Fruit fly (Drosophila melanogaster) whole organism, wandering third instar larva: ENCODE measurements around the gene CG4318.

ENCODE experiments used
- Abd-B ChIP-seq: fragments of >200 bp; optimal IDR thresholded peaks from 2 replicates; lab custom pipeline; 2017; ENCODE audit warnings: missing biosample characterization, missing genetic modification characterization
- CG32264 ChIP-seq: fragments of 200-800 bp; sonication (Bioruptor generic); optimal IDR thresholded peaks from 2 replicates; lab custom pipeline; 2016; ENCODE audit warnings: missing biosample characterization, missing genetic modification characterization
- CrebA ChIP-seq: fragments of 200-800 bp; sonication (Bioruptor generic); optimal IDR thresholded peaks from 2 replicates; lab custom pipeline; 2016; ENCODE audit warnings: missing biosample characterization, mild to moderate bottlenecking, missing genetic modification characterization, borderline replicate concordance
- Dfd ChIP-seq: fragments of >200 bp; optimal IDR thresholded peaks from 2 replicates; lab custom pipeline; 2017; ENCODE audit warnings: missing biosample characterization, missing genetic modification characterization
- Dif ChIP-seq: fragments of 200-275, 200-300 bp; sonication (Bioruptor generic); optimal IDR thresholded peaks from 2 replicates; lab custom pipeline; 2018; ENCODE audit warnings: missing biosample characterization, missing genetic modification characterization; ENCODE audit not compliant: partially characterized antibody
- GATAd ChIP-seq: sonication (Bioruptor generic); optimal IDR thresholded peaks from 2 replicates; lab custom pipeline; 2016; ENCODE audit warnings: missing biosample characterization, missing genetic modification characterization
- HLH106 ChIP-seq: fragments of 200-800 bp; optimal IDR thresholded peaks from 3 replicates; lab custom pipeline; 2019; ENCODE audit warnings: missing biosample characterization, mild to moderate bottlenecking, missing genetic modification characterization, moderate library complexity
- Hnf4 ChIP-seq: fragments of 200-800 bp; sonication (Bioruptor generic); optimal IDR thresholded peaks from 2 replicates; lab custom pipeline; 2016; ENCODE audit warnings: missing biosample characterization, mild to moderate bottlenecking, missing genetic modification characterization
- Hr78 ChIP-seq: fragments of >200 bp; optimal IDR thresholded peaks from 2 replicates; lab custom pipeline; 2017; ENCODE audit warnings: missing biosample characterization, missing genetic modification characterization
- Hr83 ChIP-seq: fragments of 200-300 bp; sonication (Bioruptor generic); optimal IDR thresholded peaks from 2 replicates; lab custom pipeline; 2016; ENCODE audit warnings: missing biosample characterization, mild to moderate bottlenecking, missing genetic modification characterization, moderate library complexity; ENCODE audit not compliant: poor library complexity, severe bottlenecking
- Jra ChIP-seq: sonication (Bioruptor generic); optimal IDR thresholded peaks from 2 replicates; lab custom pipeline; 2016; ENCODE audit warnings: missing biosample characterization, missing genetic modification characterization
- Mio ChIP-seq: sonication (Bioruptor generic); optimal IDR thresholded peaks from 2 replicates; lab custom pipeline; 2016; ENCODE audit warnings: missing biosample characterization, missing genetic modification characterization
- N ChIP-seq: fragments of >200 bp; optimal IDR thresholded peaks from 2 replicates; lab custom pipeline; 2018; ENCODE audit warnings: missing biosample characterization, missing external identifiers, missing genetic modification characterization
- Rel ChIP-seq, 2 experiments: fragments of 200-800 bp; sonication (Bioruptor generic) in 1 of 2; optimal IDR thresholded peaks; 2 replicates in 1 of 2; 3 replicates in 1 of 2; lab custom pipeline; 2016 to 2019; ENCODE audit warnings: mild to moderate bottlenecking in 2 of 2, missing biosample characterization in 2 of 2, missing genetic modification characterization in 2 of 2, moderate library complexity in 1 of 2
- Sp1 ChIP-seq: fragments of 200-800 bp; sonication (Bioruptor generic); optimal IDR thresholded peaks from 3 replicates; lab custom pipeline; 2019; ENCODE audit warnings: missing biosample characterization, mild to moderate bottlenecking, missing genetic modification characterization, moderate library complexity
- br ChIP-seq: fragments of 200-800 bp; sonication (Bioruptor generic); optimal IDR thresholded peaks from 2 replicates; lab custom pipeline; 2016; ENCODE audit warnings: missing biosample characterization, missing genetic modification characterization
- brk ChIP-seq: fragments of 200-800 bp; sonication (Bioruptor generic); optimal IDR thresholded peaks from 2 replicates; lab custom pipeline; 2016; ENCODE audit warnings: missing biosample characterization, mild to moderate bottlenecking, missing genetic modification characterization
- dl ChIP-seq, 2 experiments: fragments of 175-275, 200-275 bp in 1 of 2; fragments of 200-275 bp in 1 of 2; sonication (Bioruptor generic); optimal IDR thresholded peaks; lab custom pipeline; 2018; ENCODE audit warnings: mild to moderate bottlenecking in 2 of 2, missing biosample characterization in 2 of 2, missing genetic modification characterization in 2 of 2, moderate library complexity in 2 of 2; ENCODE audit not compliant: partially characterized antibody in 2 of 2, insufficient read depth in 1 of 2
- dmrt93B ChIP-seq: fragments of 200-800 bp; sonication (Bioruptor generic); optimal IDR thresholded peaks from 2 replicates; lab custom pipeline; 2018; ENCODE audit warnings: missing biosample characterization, mild to moderate bottlenecking, missing genetic modification characterization
- dsf ChIP-seq: sonication (Bioruptor generic); optimal IDR thresholded peaks from 2 replicates; lab custom pipeline; 2016; ENCODE audit warnings: missing biosample characterization, missing genetic modification characterization, borderline replicate concordance
- ey ChIP-seq: fragments of 200-800 bp; sonication (Bioruptor generic); optimal IDR thresholded peaks from 2 replicates; lab custom pipeline; 2016; ENCODE audit warnings: missing biosample characterization, missing genetic modification characterization
- foxo ChIP-seq, 2 experiments: fragments of 200-800 bp; sonication (Bioruptor generic); optimal IDR thresholded peaks; 2 replicates in 1 of 2; 3 replicates in 1 of 2; lab custom pipeline; 2016 to 2017; ENCODE audit warnings: missing biosample characterization in 2 of 2, missing genetic modification characterization in 2 of 2
- fru ChIP-seq: fragments of 200-800 bp; sonication (Bioruptor generic); optimal IDR thresholded peaks from 3 replicates; lab custom pipeline; 2016; ENCODE audit warnings: missing biosample characterization, mild to moderate bottlenecking, missing genetic modification characterization
- h ChIP-seq: fragments of 200-800 bp; sonication (Bioruptor generic); optimal IDR thresholded peaks from 3 replicates; lab custom pipeline; 2016; ENCODE audit warnings: missing biosample characterization, mild to moderate bottlenecking, missing genetic modification characterization
- jim ChIP-seq: fragments of 175-275, 200-325 bp; sonication (Bioruptor generic); optimal IDR thresholded peaks from 2 replicates; lab custom pipeline; 2016; ENCODE audit warnings: missing biosample characterization, mild to moderate bottlenecking, missing genetic modification characterization
- pan ChIP-seq: fragments of >200 bp; optimal IDR thresholded peaks from 2 replicates; lab custom pipeline; 2017
- psq ChIP-seq: fragments of 200-800 bp; sonication (Bioruptor generic); optimal IDR thresholded peaks from 3 replicates; lab custom pipeline; 2017; ENCODE audit warnings: missing biosample characterization, mild to moderate bottlenecking, missing genetic modification characterization, moderate library complexity
- rgr ChIP-seq: fragments of 200-800 bp; sonication (Bioruptor generic); optimal IDR thresholded peaks from 3 replicates; lab custom pipeline; 2016; ENCODE audit warnings: missing biosample characterization, mild to moderate bottlenecking, missing genetic modification characterization
- sv ChIP-seq: fragments of 200-800 bp; sonication (Bioruptor generic); optimal IDR thresholded peaks from 3 replicates; lab custom pipeline; 2016; ENCODE audit warnings: missing biosample characterization, missing genetic modification characterization
- tai ChIP-seq: sonication (Bioruptor generic); optimal IDR thresholded peaks from 2 replicates; lab custom pipeline; 2016; ENCODE audit warnings: missing biosample characterization, missing genetic modification characterization
- woc ChIP-seq: sonication (Bioruptor generic); optimal IDR thresholded peaks from 2 replicates; lab custom pipeline; 2016; ENCODE audit warnings: missing biosample characterization, mild to moderate bottlenecking, missing genetic modification characterization

CG4318 gene

DNA sequence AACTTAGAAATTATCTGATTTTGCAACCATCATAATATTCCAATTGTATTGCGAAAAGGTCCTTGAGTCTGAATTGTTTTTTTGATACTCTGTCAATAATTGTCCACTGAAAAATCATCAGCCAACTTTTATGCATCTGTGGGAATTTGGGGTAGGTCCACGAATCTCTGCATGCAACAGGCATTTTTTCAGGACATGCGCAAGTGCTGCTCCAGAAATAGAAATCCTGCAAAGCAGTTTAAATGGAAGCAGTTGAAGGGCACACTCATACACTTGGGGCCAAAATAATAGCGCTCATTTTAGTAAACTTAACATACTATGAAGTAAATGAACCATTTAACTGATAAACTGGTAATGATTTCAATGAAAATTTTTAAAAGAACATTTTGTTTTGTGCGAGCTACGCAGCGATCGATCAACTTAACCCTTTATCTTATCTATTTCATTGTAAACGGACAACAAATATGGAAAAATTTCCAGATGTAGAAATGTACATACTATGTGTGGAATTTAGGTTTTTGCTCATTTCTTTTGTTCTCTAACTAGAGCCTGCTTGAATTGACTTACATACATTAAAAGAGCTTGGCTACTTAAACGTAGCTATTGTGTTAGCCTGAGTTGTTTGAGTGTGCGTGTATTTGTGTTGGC is 24.4 kb downstream of the CG4318 start (continued):
- TF ChIP-seq jim (GFP tag; lab: Kevin White, UChicago): no peak

DNA sequence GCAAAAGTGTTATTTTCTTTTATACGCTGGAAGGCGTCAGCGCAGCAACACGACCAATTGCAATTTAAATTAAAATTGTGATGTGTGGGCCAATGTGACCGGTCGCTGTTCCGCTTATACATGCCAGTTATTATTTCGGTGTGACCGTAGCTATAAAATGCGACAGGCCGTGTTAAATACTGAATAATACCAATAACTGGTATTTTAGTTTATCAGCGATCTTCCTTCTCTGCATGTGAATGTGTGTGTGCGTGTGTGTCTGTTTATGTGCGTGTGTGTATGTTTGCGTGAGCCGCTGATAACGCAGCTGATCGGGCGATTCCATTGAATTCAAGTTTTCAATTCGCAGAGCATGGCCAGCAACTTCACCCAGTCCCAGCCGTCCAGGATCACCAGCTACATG is 26.0 kb downstream of the CG4318 start, which contains the start of the genes CG32638, CG15717 and MFS10:
TSS of gene CG32638 (minus strand) at position 45 of the 403 bp plus-strand sequence.
TSS of gene CG15717 (plus strand) at position 203 of the 403 bp plus-strand sequence.
TSS of gene MFS10 (plus strand) at position 269 of the 403 bp plus-strand sequence.
- no peak for TF ChIP-seq dl (GFP tag; optimal IDR thresholded peaks at IDR 0.05; lab: Kevin White, UChicago; ENCODE audit: insufficient read depth in 1 of 2, partially characterized antibody in 2 of 2)
- peak; percentile 36 for TF ChIP-seq Hnf4 (GFP tag; lab: Kevin White, UChicago)
- TF ChIP-seq Hr78 (GFP tag; lab: Kevin White, UChicago): no peak
- peak; percentile 79 for TF ChIP-seq Hr83
- peak; percentile 15 for TF ChIP-seq Dif (GFP tag; lab: Kevin White, UChicago)
- peak; percentile 50 for TF ChIP-seq rgr (GFP tag; lab: Kevin White, UChicago)
- no peak for TF ChIP-seq Abd-B (GFP tag; lab: Kevin White, UChicago)
- peak; percentile 26 for TF ChIP-seq fru (GFP tag; lab: Kevin White, UChicago)
- no peak for TF ChIP-seq brk
- TF ChIP-seq CrebA (GFP tag; lab: Kevin White, UChicago): no peak
- TF ChIP-seq Jra: peak; percentile 23
- no peak for TF ChIP-seq GATAd (GFP tag; lab: Kevin White, UChicago)
- no peak for TF ChIP-seq Mio (GFP tag; lab: Kevin White, UChicago)
- TF ChIP-seq Rel (GFP tag; optimal IDR thresholded peaks at IDR 0.05; lab: Kevin White, UChicago): no peak
- peak; percentile 30 for TF ChIP-seq Rel (tag; optimal IDR thresholded peaks at IDR 0.05; lab: Kevin White, UChicago)
- peak; percentile 33 for TF ChIP-seq Sp1 (GFP tag; lab: Kevin White, UChicago)
- peak in 1 of 2 experiments; percentile 39 for TF ChIP-seq foxo (GFP tag; optimal IDR thresholded peaks at IDR 0.05; lab: Kevin White, UChicago)
- TF ChIP-seq br: peak; percentile 23
- peak; percentile 61 for TF ChIP-seq h (GFP tag; lab: Kevin White, UChicago)
- TF ChIP-seq psq (GFP tag; lab: Kevin White, UChicago): peak; percentile 5
- peak; percentile 4 for TF ChIP-seq N (GFP tag; lab: Kevin White, UChicago)
- no peak for TF ChIP-seq Dfd

DNA sequence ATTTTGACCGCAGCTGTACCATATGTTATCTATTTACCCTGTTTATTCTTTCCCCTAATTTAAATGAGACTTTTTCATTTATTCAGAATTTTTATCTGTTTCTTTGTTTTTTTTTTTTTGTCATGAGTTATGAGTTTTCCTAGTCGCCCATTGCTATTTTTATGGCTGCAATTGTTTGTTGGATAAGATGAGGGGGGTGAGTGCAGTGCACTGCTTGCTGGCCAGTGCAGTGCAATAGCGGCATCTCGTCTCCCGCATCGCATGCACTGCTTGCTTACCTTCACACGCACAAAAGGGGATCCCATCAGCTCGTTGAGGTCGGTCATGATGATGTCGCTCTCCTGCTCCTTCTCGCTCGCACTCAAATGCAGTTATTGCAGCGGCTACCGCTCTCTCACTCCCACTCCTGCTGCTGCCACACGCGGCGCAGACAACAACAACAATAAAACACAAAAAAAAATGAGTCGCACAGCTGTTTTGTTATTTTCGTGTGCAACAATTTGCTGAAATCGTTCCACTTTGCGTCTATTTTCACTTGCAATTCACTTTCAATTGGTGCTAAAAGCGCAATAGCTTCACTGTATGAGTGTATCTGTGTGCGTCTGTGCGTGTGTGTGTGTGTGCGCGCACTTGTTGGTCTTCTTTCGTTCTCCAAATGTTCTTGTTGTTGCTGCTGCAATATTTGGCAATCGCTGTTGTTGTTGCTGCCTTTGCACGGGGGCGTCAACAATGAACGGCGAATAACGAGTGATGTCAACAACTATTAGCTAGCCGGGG is 26.6 kb downstream of the CG4318 start:
- no peak for TF ChIP-seq pan (lab: Kevin White, UChicago)
- TF ChIP-seq N (GFP tag; lab: Kevin White, UChicago): peak; percentile 57
- TF ChIP-seq sv: peak; percentile 6
- TF ChIP-seq foxo (GFP tag; optimal IDR thresholded peaks at IDR 0.05; lab: Kevin White, UChicago): peak in 1 of 2 experiments; percentile 51
- TF ChIP-seq fru (GFP tag; lab: Kevin White, UChicago): peak; percentile 18
- TF ChIP-seq CG32264 (GFP tag; lab: Kevin White, UChicago): no peak
- TF ChIP-seq br: peak; percentile 32
- no peak for TF ChIP-seq HLH106 (tag; lab: Kevin White, UChicago)
- TF ChIP-seq Rel (GFP tag; optimal IDR thresholded peaks at IDR 0.05; lab: Kevin White, UChicago): no peak
- TF ChIP-seq Rel (tag; optimal IDR thresholded peaks at IDR 0.05; lab: Kevin White, UChicago): peak; percentile 99
- no peak for TF ChIP-seq dmrt93B (GFP tag; lab: Kevin White, UChicago)
- no peak for TF ChIP-seq brk
- TF ChIP-seq tai (GFP tag; lab: Kevin White, UChicago): peak; percentile 15
- no peak for TF ChIP-seq Abd-B (GFP tag; lab: Kevin White, UChicago)
- peak; percentile 40 for TF ChIP-seq woc
- peak; percentile 45 for TF ChIP-seq Hnf4 (GFP tag; lab: Kevin White, UChicago)
- TF ChIP-seq Dfd: peak; percentile 78
- TF ChIP-seq dsf (GFP tag; lab: Kevin White, UChicago): no peak
- peak; percentile 20 for TF ChIP-seq ey (GFP tag; lab: Kevin White, UChicago)
- peak; percentile 36 for TF ChIP-seq h (GFP tag; lab: Kevin White, UChicago)
- TF ChIP-seq rgr (GFP tag; lab: Kevin White, UChicago): peak; percentile 33
- peak; percentile 11 for TF ChIP-seq psq (GFP tag; lab: Kevin White, UChicago)
